Worm (Caenorhabditis elegans): Measurements from ENCODE around the gene C23G10.7.

Gene C23G10.7

ce11 chrIII:6173020-6173597 is 25.1 kb downstream of the C23G10.7 start, which contains the start of the genes abcf-3 and F42A10.5 (continued):
- no peak for TF ChIP-seq alr-1 (tag; optimal IDR thresholded peaks at IDR 0.05; ENCODE audit: borderline replicate concordance)
- peak; percentile 72 for TF ChIP-seq lin-14 (GFP tag; optimal IDR thresholded peaks at IDR 0.05)
- peak; percentile 84 for TF ChIP-seq nhr-71 (tag; optimal IDR thresholded peaks at IDR 0.05)

ce11 chrIII:6170038-6170437 is 28.2 kb downstream of the C23G10.7 start:
- TF ChIP-seq unc-130 (tag; optimal IDR thresholded peaks at IDR 0.05) = no peak
- no peak for TF ChIP-seq hlh-4 (tag; optimal IDR thresholded peaks at IDR 0.05)
- TF ChIP-seq ceh-8 (GFP tag; optimal IDR thresholded peaks at IDR 0.05) = no peak
- no peak for TF ChIP-seq ceh-63 (GFP tag; optimal IDR thresholded peaks at IDR 0.05)
- no peak for TF ChIP-seq vab-15 (tag; optimal IDR thresholded peaks at IDR 0.05)
- TF ChIP-seq lsy-2 (tag; optimal IDR thresholded peaks at IDR 0.05) = peak; percentile 43 to 56
- no peak for TF ChIP-seq nhr-84 (tag; optimal IDR thresholded peaks at IDR 0.05)
- TF ChIP-seq elt-3 (tag; optimal IDR thresholded peaks at IDR 0.05) = no peak
- no peak for TF ChIP-seq Y116A8C.19 (tag; optimal IDR thresholded peaks at IDR 0.05; ENCODE audit: borderline replicate concordance)
- TF ChIP-seq nhr-76 (tag; optimal IDR thresholded peaks at IDR 0.05) = no peak
- peak in 1 of 2 experiments; percentile 34 for TF ChIP-seq lin-35 (GFP tag; optimal IDR thresholded peaks at IDR 0.05)
- TF ChIP-seq ces-1 (GFP tag; optimal IDR thresholded peaks at IDR 0.05) = no peak
- TF ChIP-seq C04F5.9 (tag; optimal IDR thresholded peaks at IDR 0.05) = no peak
- TF ChIP-seq grh-1 (GFP tag; IDR thresholded peaks at IDR 0.05) = no peak
- peak; percentile 10 for TF ChIP-seq dsc-1 (tag; optimal IDR thresholded peaks at IDR 0.05)
- no peak for TF ChIP-seq F16B12.6 (tag; optimal IDR thresholded peaks at IDR 0.05)
- TF ChIP-seq tbx-2 (tag; optimal IDR thresholded peaks at IDR 0.05) = no peak
- TF ChIP-seq nhr-237 (tag; optimal IDR thresholded peaks at IDR 0.05) = no peak
- TF ChIP-seq sox-4 (tag; optimal IDR thresholded peaks at IDR 0.05) = no peak
- no peak for TF ChIP-seq unc-30 (tag; optimal IDR thresholded peaks at IDR 0.05)
- no peak for TF ChIP-seq sptf-1 (tag; optimal IDR thresholded peaks at IDR 0.05)
- no peak for TF ChIP-seq nhr-77 (tag; optimal IDR thresholded peaks at IDR 0.05)
- no peak for TF ChIP-seq snpc-4 (tag; optimal IDR thresholded peaks at IDR 0.05)
- no peak for TF ChIP-seq C34B4.2 (tag; optimal IDR thresholded peaks at IDR 0.05)
- TF ChIP-seq isw-1 (GFP tag; IDR thresholded peaks at IDR 0.05) = no peak
- no peak for TF ChIP-seq aha-1 (tag; optimal IDR thresholded peaks at IDR 0.05)
- no peak for TF ChIP-seq ceh-90 (tag; optimal IDR thresholded peaks at IDR 0.05)
- no peak for TF ChIP-seq nhr-28 (tag; optimal IDR thresholded peaks at IDR 0.05)
- TF ChIP-seq pag-3 (tag; optimal IDR thresholded peaks at IDR 0.05; ENCODE audit: borderline replicate concordance, insufficient read depth) = no peak
- TF ChIP-seq irx-1 (tag; optimal IDR thresholded peaks at IDR 0.05) = no peak
- peak; percentile 67 for TF ChIP-seq nhr-85 (tag)
- TF ChIP-seq elt-2 (tag; optimal IDR thresholded peaks at IDR 0.05) = no peak
- TF ChIP-seq lin-15B (tag; optimal IDR thresholded peaks at IDR 0.05) = no peak
- TF ChIP-seq mdl-1 (tag; optimal IDR thresholded peaks at IDR 0.05) = no peak
- no peak for TF ChIP-seq unc-98 (GFP tag; IDR thresholded peaks at IDR 0.05)
- TF ChIP-seq pax-3 (tag; optimal IDR thresholded peaks at IDR 0.05) = no peak
- TF ChIP-seq unc-62 (GFP tag; optimal IDR thresholded peaks at IDR 0.05) = no peak
- peak in 1 of 3 experiments; percentile 26 for TF ChIP-seq dpl-1 (GFP tag; optimal IDR thresholded peaks at IDR 0.05)
- TF ChIP-seq ztf-11 (tag; optimal IDR thresholded peaks at IDR 0.05) = no peak
- no peak for TF ChIP-seq lin-39 (tag; optimal IDR thresholded peaks at IDR 0.05)
- no peak for TF ChIP-seq nhr-11 (tag; optimal IDR thresholded peaks at IDR 0.05)
- no peak for TF ChIP-seq lin-13 (GFP tag; optimal IDR thresholded peaks at IDR 0.05)
- TF ChIP-seq nhr-90 (tag; optimal IDR thresholded peaks at IDR 0.05; ENCODE audit: poor library complexity) = no peak
- no peak for TF ChIP-seq nhr-47 (tag; optimal IDR thresholded peaks at IDR 0.05)
- no peak for TF ChIP-seq sup-37 (GFP tag; optimal IDR thresholded peaks at IDR 0.05)
- TF ChIP-seq mab-9 (GFP tag; IDR thresholded peaks at IDR 0.05) = no peak
- TF ChIP-seq blmp-1 (tag; optimal IDR thresholded peaks at IDR 0.05) = peak; percentile 85
- TF ChIP-seq egl-13 (tag; optimal IDR thresholded peaks at IDR 0.05) = no peak
